Worm (Caenorhabditis elegans): ENCODE measurements around the gene rnf-113.

ce11 chrIII:10783052-10783451, 25.6 kb upstream of the rnf-113 start:
- TF ChIP-seq zip-5 (tag; optimal IDR thresholded peaks at IDR 0.05) (no peak), ama-1 (optimal IDR thresholded peaks at IDR 0.05) (no peak), pag-3 (tag; optimal IDR thresholded peaks at IDR 0.05; ENCODE audit: borderline replicate concordance) (no peak)

Data from whole organism, late embryonic.